Fruit fly (Drosophila melanogaster): Measurements from ENCODE around the gene CG9932.

DNA sequence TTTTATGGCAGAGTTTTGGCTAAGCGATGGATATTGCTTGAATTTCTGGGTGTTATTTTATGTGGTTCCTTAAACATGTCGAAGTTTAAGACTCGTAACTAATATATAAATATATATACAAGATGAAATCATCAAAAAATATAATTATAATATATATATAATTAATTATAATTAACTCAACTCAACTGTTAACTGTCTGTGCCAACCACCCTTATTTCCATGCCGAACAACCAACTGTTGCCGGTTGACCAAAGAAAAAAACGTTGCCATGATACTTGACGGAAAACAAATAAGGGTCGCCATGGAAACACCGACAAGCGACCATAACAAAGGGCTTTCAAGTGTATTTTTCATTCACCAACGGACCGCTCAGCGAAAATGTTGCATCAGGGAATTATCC is 46.6 kb upstream of the CG9932 start, which contains the start of gene Ttc30:
- TF ChIP-seq Hr83 (GFP tag; optimal IDR thresholded peaks at IDR 0.05; ENCODE audit: poor library complexity, severe bottlenecking) (no peak), Dfd (GFP tag; optimal IDR thresholded peaks at IDR 0.05) (no peak), foxo (GFP tag; optimal IDR thresholded peaks at IDR 0.05) (no peak), HLH106 (tag; optimal IDR thresholded peaks at IDR 0.05) (no peak), psq (GFP tag; optimal IDR thresholded peaks at IDR 0.05) (no peak), CG32264 (GFP tag; optimal IDR thresholded peaks at IDR 0.05) (no peak), h (GFP tag; optimal IDR thresholded peaks at IDR 0.05) (no peak)
